Worm (Caenorhabditis elegans): Measurements from ENCODE around the gene col-180.

Gene col-180

ce11 chrX:11738602-11739100 lies 26.6 kb upstream of the col-180 start, which contains the start of gene nspa-9:
Gene nspa-9 (plus strand): TSS chrX:11739050.
- TF ChIP-seq tbx-11 (GFP tag; IDR thresholded peaks at IDR 0.05) = no peak
- TF ChIP-seq tra-4 (tag; optimal IDR thresholded peaks at IDR 0.05) = no peak

DNA sequence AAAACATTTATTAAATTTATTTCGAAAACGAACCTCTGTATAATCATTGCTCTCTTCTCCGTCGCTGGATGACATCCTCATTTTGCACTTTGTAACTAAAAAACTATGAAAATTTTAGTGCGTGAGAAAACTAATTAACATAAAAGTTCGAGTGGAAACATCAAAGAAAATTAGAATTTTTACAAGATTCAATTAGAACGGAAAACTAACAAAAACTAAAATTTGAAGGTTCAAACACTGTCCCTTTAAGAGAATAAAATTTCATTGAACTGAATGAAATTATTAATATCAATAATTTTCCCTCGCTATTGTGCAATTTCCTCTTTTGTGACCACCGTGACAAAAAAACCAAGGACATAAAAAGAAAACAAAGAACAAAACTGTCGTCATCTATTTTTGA lies 25.0 kb upstream of the col-180 start, which contains the start of gene D1053.3:
D1053.3 (minus strand) TSS at position 101 of the 400 bp plus-strand sequence.
- TF ChIP-seq sea-1 (GFP tag; conservative IDR thresholded peaks at IDR 0.05) = no peak
- TF ChIP-seq tra-4 (tag; optimal IDR thresholded peaks at IDR 0.05) = no peak
- TF ChIP-seq tbx-11 (GFP tag; IDR thresholded peaks at IDR 0.05) = no peak

DNA sequence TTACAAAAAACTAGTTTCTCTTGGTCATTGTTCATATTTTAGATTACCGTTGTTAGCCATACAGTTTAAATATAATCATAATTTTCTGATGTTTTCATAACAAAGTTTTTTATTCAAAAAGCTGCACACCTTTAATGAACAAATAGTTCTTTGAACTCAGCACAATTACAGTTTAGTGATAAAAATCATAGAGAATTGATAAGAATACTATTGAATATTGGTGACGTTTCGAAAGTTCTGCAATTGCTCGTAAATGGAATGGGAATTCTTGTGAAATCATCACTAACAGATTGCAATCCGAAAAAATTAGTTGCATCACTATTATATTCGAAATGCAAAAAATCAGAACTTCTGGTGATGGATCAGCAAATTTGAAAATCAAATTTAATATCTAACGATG lies 22.0 kb upstream of the col-180 start:
- TF ChIP-seq B0310.2 (tag; optimal IDR thresholded peaks at IDR 0.05) (no peak), sea-1 (GFP tag; conservative IDR thresholded peaks at IDR 0.05) (no peak), tbx-11 (GFP tag; IDR thresholded peaks at IDR 0.05) (no peak), ets-7 (tag; optimal IDR thresholded peaks at IDR 0.05) (no peak), tra-4 (tag; optimal IDR thresholded peaks at IDR 0.05) (no peak), hmbx-1 (tag; optimal IDR thresholded peaks at IDR 0.05) (no peak), scrt-1 (GFP tag; IDR thresholded peaks at IDR 0.05) (no peak), F13C5.2 (tag; optimal IDR thresholded peaks at IDR 0.05) (no peak), ceh-13 (GFP tag; optimal IDR thresholded peaks at IDR 0.05) (no peak), hnd-1 (tag; optimal IDR thresholded peaks at IDR 0.05) (no peak), ceh-36 (tag; optimal IDR thresholded peaks at IDR 0.05) (no peak), aly-1 (tag; optimal IDR thresholded peaks at IDR 0.05) (no peak), ama-1 (optimal IDR thresholded peaks at IDR 0.05) (no peak), flt-1 (GFP tag; IDR thresholded peaks at IDR 0.05) (no peak), pes-1 (GFP tag; IDR thresholded peaks at IDR 0.05) (no peak), hmg-4 (GFP tag; optimal IDR thresholded peaks at IDR 0.05) (no peak), tbx-37 (GFP tag; conservative IDR thresholded peaks at IDR 0.05) (no peak)

DNA sequence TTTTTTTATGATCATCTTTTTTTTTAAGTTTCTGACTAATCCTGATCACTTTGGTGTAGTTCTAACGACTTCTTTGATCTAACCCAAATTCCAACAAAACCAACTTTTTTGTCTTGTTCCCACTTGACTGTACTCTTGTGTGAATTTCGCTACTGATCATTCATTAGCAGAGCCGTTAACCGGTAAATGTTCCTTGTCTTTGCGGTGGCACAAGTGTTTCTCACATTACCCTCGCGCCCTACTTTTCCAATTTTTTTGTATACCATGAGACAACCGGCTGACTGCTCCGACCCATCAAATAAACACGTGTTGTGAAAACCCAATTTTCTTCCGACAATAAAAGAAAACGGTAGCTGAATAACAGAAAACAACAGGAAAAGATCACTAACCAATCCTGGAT lies 20.7 kb upstream of the col-180 start:
- TF ChIP-seq scrt-1 (GFP tag; IDR thresholded peaks at IDR 0.05) (no peak), B0310.2 (tag; optimal IDR thresholded peaks at IDR 0.05) (no peak), tbx-37 (GFP tag; conservative IDR thresholded peaks at IDR 0.05) (no peak), tbx-11 (GFP tag; IDR thresholded peaks at IDR 0.05) (no peak), sea-1 (GFP tag; conservative IDR thresholded peaks at IDR 0.05) (no peak), ceh-36 (tag; optimal IDR thresholded peaks at IDR 0.05) (no peak), aly-1 (tag; optimal IDR thresholded peaks at IDR 0.05) (no peak), hmbx-1 (tag; optimal IDR thresholded peaks at IDR 0.05) (no peak), flt-1 (GFP tag; IDR thresholded peaks at IDR 0.05) (no peak)

ce11 chrX:11727761-11728160 lies 15.7 kb upstream of the col-180 start, which contains the start of the genes gst-42 and D1053.2:
Gene gst-42 (minus strand): TSS chrX:11727936.
Gene D1053.2 (plus strand): TSS chrX:11728151.
- TF ChIP-seq tra-4 (tag; optimal IDR thresholded peaks at IDR 0.05) (no peak), tbx-37 (GFP tag; conservative IDR thresholded peaks at IDR 0.05) (no peak), ceh-13 (GFP tag; optimal IDR thresholded peaks at IDR 0.05) (no peak), scrt-1 (GFP tag; IDR thresholded peaks at IDR 0.05) (no peak), aly-1 (tag; optimal IDR thresholded peaks at IDR 0.05) (no peak), F13C5.2 (tag; optimal IDR thresholded peaks at IDR 0.05) (no peak), ama-1 (optimal IDR thresholded peaks at IDR 0.05) (no peak), pes-1 (GFP tag; IDR thresholded peaks at IDR 0.05) (no peak), flt-1 (GFP tag; IDR thresholded peaks at IDR 0.05) (no peak), hmg-4 (GFP tag; optimal IDR thresholded peaks at IDR 0.05) (no peak), tbx-11 (GFP tag; IDR thresholded peaks at IDR 0.05) (no peak), ets-7 (tag; optimal IDR thresholded peaks at IDR 0.05) (no peak), ceh-36 (tag; optimal IDR thresholded peaks at IDR 0.05) (no peak), hnd-1 (tag; optimal IDR thresholded peaks at IDR 0.05) (no peak)

ce11 chrX:11726450-11726849 lies 14.4 kb upstream of the col-180 start:
- TF ChIP-seq sea-1 (GFP tag; conservative IDR thresholded peaks at IDR 0.05) (no peak), hnd-1 (tag; optimal IDR thresholded peaks at IDR 0.05) (no peak), ceh-13 (GFP tag; optimal IDR thresholded peaks at IDR 0.05) (no peak), hmg-4 (GFP tag; optimal IDR thresholded peaks at IDR 0.05) (no peak), F13C5.2 (tag; optimal IDR thresholded peaks at IDR 0.05) (no peak), tra-4 (tag; optimal IDR thresholded peaks at IDR 0.05) (no peak), ceh-36 (tag; optimal IDR thresholded peaks at IDR 0.05) (no peak), ets-7 (tag; optimal IDR thresholded peaks at IDR 0.05) (no peak), aly-1 (tag; optimal IDR thresholded peaks at IDR 0.05) (no peak), flt-1 (GFP tag; IDR thresholded peaks at IDR 0.05) (no peak), tbx-37 (GFP tag; conservative IDR thresholded peaks at IDR 0.05) (no peak), tbx-11 (GFP tag; IDR thresholded peaks at IDR 0.05) (no peak), B0310.2 (tag; optimal IDR thresholded peaks at IDR 0.05) (no peak), scrt-1 (GFP tag; IDR thresholded peaks at IDR 0.05) (no peak), ama-1 (optimal IDR thresholded peaks at IDR 0.05) (no peak), pes-1 (GFP tag; IDR thresholded peaks at IDR 0.05) (no peak), hmbx-1 (tag; optimal IDR thresholded peaks at IDR 0.05) (no peak)

DNA sequence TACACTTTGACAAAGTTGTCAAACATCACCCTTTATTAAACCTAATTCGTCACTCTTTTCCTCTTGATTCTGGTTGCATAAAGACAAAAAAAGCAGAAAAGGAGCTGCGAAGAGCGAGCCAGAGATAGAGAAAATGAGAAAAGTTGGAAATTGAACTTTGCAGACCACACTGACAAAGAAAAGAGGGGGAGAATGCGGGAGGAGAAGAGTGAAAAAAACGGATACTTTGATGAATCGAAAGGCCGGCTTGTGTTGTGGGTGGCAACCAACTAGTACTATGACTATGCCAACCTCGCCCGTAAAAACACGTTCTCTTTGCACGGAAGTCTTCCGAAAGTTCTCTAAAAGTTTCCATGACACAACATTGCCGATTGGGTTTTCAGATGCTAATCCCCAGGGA lies 13.6 kb upstream of the col-180 start:
- TF ChIP-seq flt-1 (GFP tag; IDR thresholded peaks at IDR 0.05) = no peak
- no peak for TF ChIP-seq ets-7 (tag; optimal IDR thresholded peaks at IDR 0.05)
- TF ChIP-seq hmg-4 (GFP tag; optimal IDR thresholded peaks at IDR 0.05) = no peak

DNA sequence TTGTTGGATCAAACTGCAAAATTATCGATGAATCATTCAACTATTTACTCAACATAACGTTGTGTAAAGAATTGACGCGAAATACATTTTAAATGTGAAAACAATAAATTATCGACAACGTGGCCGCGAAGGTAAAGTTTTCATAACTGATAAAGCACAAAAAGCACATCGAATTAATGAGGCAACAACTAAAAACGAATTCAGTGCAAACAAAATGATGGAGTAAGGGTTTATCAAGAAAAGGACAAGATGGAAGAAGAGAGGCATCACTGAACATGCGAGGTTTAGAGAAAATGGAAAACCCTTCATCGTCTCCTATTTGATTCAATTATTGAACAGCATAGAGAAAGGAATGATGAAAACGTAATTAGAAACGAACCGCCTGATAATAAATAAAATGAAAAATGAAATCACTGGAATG lies 11.7 kb upstream of the col-180 start, which contains the start of gene D1053.4:
D1053.4 (minus strand) TSS at position 20 of the 421 bp plus-strand sequence.
- no peak for TF ChIP-seq ceh-36 (tag; optimal IDR thresholded peaks at IDR 0.05)
- no peak for TF ChIP-seq tbx-11 (GFP tag; IDR thresholded peaks at IDR 0.05)
- TF ChIP-seq scrt-1 (GFP tag; IDR thresholded peaks at IDR 0.05) = no peak
- TF ChIP-seq hmbx-1 (tag; optimal IDR thresholded peaks at IDR 0.05) = no peak
- TF ChIP-seq F13C5.2 (tag; optimal IDR thresholded peaks at IDR 0.05) = no peak
- no peak for TF ChIP-seq ama-1 (optimal IDR thresholded peaks at IDR 0.05)
- TF ChIP-seq ceh-13 (GFP tag; optimal IDR thresholded peaks at IDR 0.05) = no peak
- TF ChIP-seq B0310.2 (tag; optimal IDR thresholded peaks at IDR 0.05) = no peak
- no peak for TF ChIP-seq tra-4 (tag; optimal IDR thresholded peaks at IDR 0.05)
- TF ChIP-seq ets-7 (tag; optimal IDR thresholded peaks at IDR 0.05) = no peak
- no peak for TF ChIP-seq flt-1 (GFP tag; IDR thresholded peaks at IDR 0.05)
- no peak for TF ChIP-seq hmg-4 (GFP tag; optimal IDR thresholded peaks at IDR 0.05)
- no peak for TF ChIP-seq pes-1 (GFP tag; IDR thresholded peaks at IDR 0.05)
- no peak for TF ChIP-seq sea-1 (GFP tag; conservative IDR thresholded peaks at IDR 0.05)
- no peak for TF ChIP-seq hnd-1 (tag; optimal IDR thresholded peaks at IDR 0.05)
- no peak for TF ChIP-seq aly-1 (tag; optimal IDR thresholded peaks at IDR 0.05)
- TF ChIP-seq tbx-37 (GFP tag; conservative IDR thresholded peaks at IDR 0.05) = no peak

All from whole organism, early embryonic.